Worm (Caenorhabditis elegans): ENCODE data around the gene psd-1.
A peak's percentile ranks its signal among the peaks of the same experiment; 100 is the strongest.

Gene psd-1

ce11 chrIII:7287503-7287902 lies 12.3 kb upstream of the psd-1 start, which contains the start of gene ykt-6:
TSS of gene ykt-6 (minus strand) at chrIII:7287603.
- TF ChIP-seq efl-1 (optimal IDR thresholded peaks at IDR 0.05): no peak
- TF ChIP-seq efl-1 (GFP tag; optimal IDR thresholded peaks at IDR 0.05 in 1 of 2): peak in 1 of 2 experiments; percentile 88
- no peak for TF ChIP-seq alr-1 (tag; optimal IDR thresholded peaks at IDR 0.05; ENCODE audit: borderline replicate concordance)

- no peak for TF ChIP-seq dpl-1 (GFP tag; optimal IDR thresholded peaks at IDR 0.05)
- TF ChIP-seq ceh-82 (tag; optimal IDR thresholded peaks at IDR 0.05): no peak
- no peak for TF ChIP-seq nhr-84 (tag; optimal IDR thresholded peaks at IDR 0.05)
- no peak for TF ChIP-seq pqm-1 (tag; optimal IDR thresholded peaks at IDR 0.05)
- TF ChIP-seq fkh-4 (tag; optimal IDR thresholded peaks at IDR 0.05; ENCODE audit: borderline replicate concordance): no peak
- no peak for TF ChIP-seq hlh-4 (tag; optimal IDR thresholded peaks at IDR 0.05)
- no peak for TF ChIP-seq aha-1 (tag; optimal IDR thresholded peaks at IDR 0.05)
- TF ChIP-seq elt-3 (tag; optimal IDR thresholded peaks at IDR 0.05): no peak
- no peak for TF ChIP-seq efl-3 (GFP tag; optimal IDR thresholded peaks at IDR 0.05)
- TF ChIP-seq nhr-19 (GFP tag; conservative IDR thresholded peaks at IDR 0.05): no peak
- no peak for TF ChIP-seq vab-15 (tag; optimal IDR thresholded peaks at IDR 0.05)
- TF ChIP-seq mef-2 (tag; optimal IDR thresholded peaks at IDR 0.05): no peak
- TF ChIP-seq nhr-20 (tag; optimal IDR thresholded peaks at IDR 0.05): no peak
- TF ChIP-seq ets-5 (GFP tag; IDR thresholded peaks at IDR 0.05): no peak
- TF ChIP-seq lin-35 (GFP tag; optimal IDR thresholded peaks at IDR 0.05): no peak
These were observed 10.6 kb upstream of the psd-1 start, which contains the start of gene pho-5 for ce11 chrIII:7285783-7286182. TSS of gene pho-5 (minus strand) at chrIII:7285883.

DNA sequence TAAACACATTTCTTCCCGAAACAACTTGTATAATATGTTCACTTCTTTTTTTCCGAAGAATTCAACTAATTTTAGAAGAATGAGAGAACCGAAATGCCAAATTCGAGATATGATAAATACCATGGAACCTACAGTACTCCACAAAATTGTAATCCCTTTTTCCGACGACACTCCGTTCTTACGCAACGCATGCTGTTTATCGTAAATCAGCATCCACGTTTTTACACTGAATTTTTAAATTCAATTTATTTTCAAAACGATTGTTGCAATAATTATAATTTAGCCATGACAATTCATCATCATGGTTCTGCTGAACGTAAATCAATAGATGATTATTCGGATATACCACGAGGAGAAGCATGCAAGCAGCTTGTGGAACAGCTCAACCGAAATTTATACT lies 6.0 kb upstream of the psd-1 start, which contains the start of gene B0361.3:
Gene B0361.3 (plus strand): TSS at position 284 of the 400 bp plus-strand sequence.
- peak; percentile 5 for TF ChIP-seq blmp-1 (tag; optimal IDR thresholded peaks at IDR 0.05)
- no peak for TF ChIP-seq sptf-1 (tag; optimal IDR thresholded peaks at IDR 0.05)
- no peak for TF ChIP-seq unc-130 (tag; optimal IDR thresholded peaks at IDR 0.05)
- TF ChIP-seq lsy-2 (tag; optimal IDR thresholded peaks at IDR 0.05): peak in 1 of 2 experiments; percentile 77
- peak in 1 of 3 experiments; percentile 26 for TF ChIP-seq dpl-1 (GFP tag; optimal IDR thresholded peaks at IDR 0.05)
- TF ChIP-seq efl-1 (optimal IDR thresholded peaks at IDR 0.05): peak in 1 of 2 experiments; percentile 29
- no peak for TF ChIP-seq efl-1 (GFP tag; optimal IDR thresholded peaks at IDR 0.05 in 1 of 2)
- TF ChIP-seq lin-35 (GFP tag; optimal IDR thresholded peaks at IDR 0.05): peak in 1 of 2 experiments; percentile 46

DNA sequence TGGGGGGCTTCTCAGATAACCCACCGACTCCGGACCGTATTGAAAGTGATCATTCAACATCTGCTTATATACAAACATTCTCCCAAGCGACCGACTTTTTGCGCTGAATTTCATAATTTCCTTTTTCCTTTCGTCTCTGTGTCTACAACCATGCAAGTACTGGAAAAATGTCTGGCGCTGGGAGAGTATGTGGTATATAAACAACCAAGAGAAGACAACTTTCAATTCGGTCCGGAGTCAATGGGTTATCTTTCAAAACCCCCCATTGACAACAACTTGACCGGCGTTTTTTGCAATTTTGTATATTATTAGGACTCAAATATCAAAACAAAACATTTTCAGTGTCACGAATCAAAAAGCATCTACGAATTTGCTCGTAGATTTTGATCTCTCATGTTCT lies 3.3 kb upstream of the psd-1 start:
- peak; percentile 16 for TF ChIP-seq rnt-1 (tag; optimal IDR thresholded peaks at IDR 0.05)
- no peak for TF ChIP-seq ceh-90 (tag; optimal IDR thresholded peaks at IDR 0.05)
- TF ChIP-seq nhr-19 (GFP tag; conservative IDR thresholded peaks at IDR 0.05): peak; percentile 40; the same call in 1 of the 2 replicates
- peak; percentile 38 for TF ChIP-seq isw-1 (GFP tag; IDR thresholded peaks at IDR 0.05)
- TF ChIP-seq fkh-8 (tag; optimal IDR thresholded peaks at IDR 0.05): peak; percentile 65
- TF ChIP-seq ceh-8 (GFP tag; optimal IDR thresholded peaks at IDR 0.05): peak; percentile 7
- peak; percentile 54 for TF ChIP-seq zip-4 (GFP tag; optimal IDR thresholded peaks at IDR 0.05)
- TF ChIP-seq lin-35 (GFP tag; optimal IDR thresholded peaks at IDR 0.05): peak; percentile 13 to 73
- no peak for TF ChIP-seq mef-2 (tag; optimal IDR thresholded peaks at IDR 0.05)
- peak; percentile 78 for TF ChIP-seq C16A3.4 (tag; optimal IDR thresholded peaks at IDR 0.05)
- TF ChIP-seq snpc-4 (tag; optimal IDR thresholded peaks at IDR 0.05): peak; percentile 98
- TF ChIP-seq unc-62 (GFP tag; optimal IDR thresholded peaks at IDR 0.05): no peak
- peak; percentile 51 for TF ChIP-seq xbp-1 (tag; optimal IDR thresholded peaks at IDR 0.05)
- no peak for TF ChIP-seq zag-1 (tag; optimal IDR thresholded peaks at IDR 0.05)
- TF ChIP-seq dsc-1 (tag; optimal IDR thresholded peaks at IDR 0.05): peak; percentile 3
- peak; percentile 73 for TF ChIP-seq nhr-71 (tag; optimal IDR thresholded peaks at IDR 0.05)
- peak in 2 of 3 experiments; percentile 58 to 61 for TF ChIP-seq ceh-82 (tag; optimal IDR thresholded peaks at IDR 0.05)
- no peak for TF ChIP-seq pag-3 (tag; optimal IDR thresholded peaks at IDR 0.05; ENCODE audit: borderline replicate concordance, insufficient read depth)
- TF ChIP-seq hpl-2 (GFP tag; optimal IDR thresholded peaks at IDR 0.05): peak; percentile 27
- TF ChIP-seq swsn-7 (tag; optimal IDR thresholded peaks at IDR 0.05): peak; percentile 72
- TF ChIP-seq nhr-28 (tag; optimal IDR thresholded peaks at IDR 0.05): no peak
- peak; percentile 43 for TF ChIP-seq irx-1 (tag; optimal IDR thresholded peaks at IDR 0.05)
- TF ChIP-seq unc-130 (tag; optimal IDR thresholded peaks at IDR 0.05): no peak
- TF ChIP-seq lsy-2 (tag; optimal IDR thresholded peaks at IDR 0.05): peak; percentile 49 to 85
- no peak for TF ChIP-seq C34B4.2 (tag; optimal IDR thresholded peaks at IDR 0.05)
- peak; percentile 57 for TF ChIP-seq snu-23 (GFP tag; optimal IDR thresholded peaks at IDR 0.05)
- peak; percentile 41 for TF ChIP-seq lin-14 (GFP tag; optimal IDR thresholded peaks at IDR 0.05)
- TF ChIP-seq elt-2 (tag; optimal IDR thresholded peaks at IDR 0.05): peak; percentile 66
- peak; percentile 48 for TF ChIP-seq nhr-90 (tag; optimal IDR thresholded peaks at IDR 0.05; ENCODE audit: poor library complexity)
- TF ChIP-seq nhr-85 (tag): no peak

Measured in whole organism, L1 larva.